Worm (Caenorhabditis elegans) whole organism, midembryonic: ENCODE results near the gene R11H6.4.

ENCODE experiments used
- T22C8.4 ChIP-seq: fragments of 200-800 bp; sonication (Bioruptor generic); IDR thresholded peaks from 2 replicates; pipeline ENCODE4 v1.3.6; 2022; ENCODE audit warnings: missing genetic modification characterization, missing compliant biosample characterization
- cog-1 ChIP-seq: sonication (generic microtip); optimal IDR thresholded peaks from 2 replicates; lab custom pipeline; 2016; ENCODE audit warnings: missing genetic modification characterization, missing compliant biosample characterization
- flt-1 ChIP-seq: fragments of 200-800 bp; sonication (Bioruptor generic); IDR thresholded peaks from 2 replicates; pipeline ENCODE4 v1.3.6; 2022; ENCODE audit warnings: missing genetic modification characterization, missing compliant biosample characterization
- klf-2 ChIP-seq: fragments of 200-800 bp; sonication (Bioruptor generic); conservative IDR thresholded peaks from 2 replicates; pipeline ENCODE4 v1.3.6; 2022; ENCODE audit warnings: missing genetic modification reagents, missing genetic modification characterization, missing compliant biosample characterization
- med-1 ChIP-seq: sonication (generic microtip); optimal IDR thresholded peaks from 2 replicates; lab custom pipeline; 2017; ENCODE audit warnings: missing genetic modification characterization, mild to moderate bottlenecking, missing compliant biosample characterization, antibody characterized with exemption, missing genetic modification reagents; ENCODE audit not compliant: insufficient read depth
- ref-1 ChIP-seq: fragments of 200-800 bp; sonication (Bioruptor generic); conservative IDR thresholded peaks from 2 replicates; pipeline ENCODE4 v1.3.6; 2022; ENCODE audit warnings: missing genetic modification reagents, missing genetic modification characterization, missing compliant biosample characterization
- tab-1 ChIP-seq: fragments of 200-800 bp; sonication (Bioruptor generic); IDR thresholded peaks from 2 replicates; pipeline ENCODE4 v1.3.6; 2022; ENCODE audit warnings: missing genetic modification characterization, missing compliant biosample characterization
- ztf-23 ChIP-seq: fragments of 200-800 bp; sonication (Bioruptor generic); IDR thresholded peaks from 2 replicates; pipeline ENCODE4 v1.3.6; 2022; ENCODE audit warnings: missing genetic modification reagents, missing genetic modification characterization, missing compliant biosample characterization

DNA sequence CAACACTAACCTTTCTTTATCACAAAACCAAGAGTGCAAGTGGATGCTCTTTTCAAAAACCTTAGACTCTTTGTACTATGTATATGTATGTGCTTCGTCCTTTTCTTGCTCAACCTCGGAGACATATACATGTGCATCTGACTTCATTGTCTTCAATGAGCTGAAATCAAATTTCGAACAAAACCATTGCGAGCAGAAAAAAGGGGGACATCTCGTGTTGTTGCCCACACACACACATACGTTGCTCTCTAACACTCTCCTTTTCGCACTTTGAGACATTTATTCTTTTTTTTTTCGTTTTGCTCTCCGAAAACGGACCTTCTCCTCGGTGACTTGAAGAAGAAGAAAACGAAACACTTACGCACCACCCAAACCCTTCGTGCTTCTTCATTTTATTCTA is 10.6 kb downstream of the R11H6.4 start:
- no peak for TF ChIP-seq ztf-23
- no peak for TF ChIP-seq flt-1 (GFP tag; lab: Robert Waterston, UW)
- TF ChIP-seq klf-2 (GFP tag; lab: Robert Waterston, UW) = no peak
- no peak for TF ChIP-seq tab-1 (GFP tag; lab: Robert Waterston, UW)
- no peak for TF ChIP-seq cog-1 (tag; lab: Kevin White, UChicago)
- no peak for TF ChIP-seq ref-1 (GFP tag; lab: Robert Waterston, UW)
- no peak for TF ChIP-seq T22C8.4
- no peak for TF ChIP-seq med-1 (GFP tag; lab: Kevin White, UChicago)
